Worm (Caenorhabditis elegans) whole organism, L4 larva: Measurements from ENCODE around the gene F53C11.9.

Source experiments
- T26A8.4 ChIP-seq: fragments of 200-800 bp; sonication (Bioruptor generic); IDR thresholded peaks from 2 replicates; pipeline ENCODE4 v1.3.6; 2022; ENCODE audit warnings: missing genetic modification characterization, missing compliant biosample characterization
- ceh-20 ChIP-seq: fragments of 200-800 bp; sonication (Bioruptor generic); IDR thresholded peaks from 2 replicates; pipeline ENCODE4 v1.3.6; 2022; ENCODE audit warnings: missing genetic modification reagents, missing genetic modification characterization, missing compliant biosample characterization
- lir-3 ChIP-seq: sonication (generic microtip); optimal IDR thresholded peaks from 2 replicates; lab custom pipeline; 2016; ENCODE audit warnings: mild to moderate bottlenecking, missing genetic modification characterization, missing compliant biosample characterization
- mdl-1 ChIP-seq, 2 experiments: fragments of 150-350 bp in 1 of 2; sonication (generic microtip) in 1 of 2; optimal IDR thresholded peaks; 2 replicates each; lab custom pipeline; 2014 to 2017; ENCODE audit warnings: missing biosample characterization in 2 of 2, missing genetic modification characterization in 2 of 2
- nhr-11 ChIP-seq: fragments of 150-350 bp; optimal IDR thresholded peaks from 2 replicates; lab custom pipeline; 2014; ENCODE audit warnings: missing biosample characterization, missing genetic modification characterization
- nhr-111 ChIP-seq: fragments of 200-800 bp; sonication (Bioruptor generic); optimal IDR thresholded peaks from 2 replicates; lab custom pipeline; 2018; ENCODE audit warnings: mild to moderate bottlenecking, missing genetic modification characterization, missing compliant biosample characterization
- nhr-28 ChIP-seq: fragments of 150-350 bp; optimal IDR thresholded peaks from 2 replicates; lab custom pipeline; 2014; ENCODE audit warnings: missing biosample characterization, missing genetic modification characterization
- pqm-1 ChIP-seq: sonication (generic microtip); optimal IDR thresholded peaks from 2 replicates; lab custom pipeline; 2017; ENCODE audit warnings: missing biosample characterization, missing genetic modification characterization
- snpc-4 ChIP-seq: fragments of 150-350 bp; optimal IDR thresholded peaks from 2 replicates; lab custom pipeline; 2014; ENCODE audit warnings: missing biosample characterization, missing genetic modification characterization

- TF ChIP-seq nhr-111 (GFP tag; lab: Kevin White, UChicago) (no peak), lir-3 (no peak), nhr-28 (tag; lab: Kevin White, UChicago) (no peak), pqm-1 (tag; lab: Kevin White, UChicago) (no peak), mdl-1 (tag; optimal IDR thresholded peaks at IDR 0.05; lab: Kevin White, UChicago) (no peak), ceh-20 (no peak), snpc-4 (tag; lab: Kevin White, UChicago) (no peak), T26A8.4 (no peak), nhr-11 (tag; lab: Kevin White, UChicago) (no peak)
Measured at ce11 chrV:13816877-13817276, 39.1 kb downstream of the F53C11.9 start, which contains the start of gene F55B12.2.
